Fruit fly (Drosophila melanogaster): ENCODE measurements around the gene btl.

btl gene

DNA sequence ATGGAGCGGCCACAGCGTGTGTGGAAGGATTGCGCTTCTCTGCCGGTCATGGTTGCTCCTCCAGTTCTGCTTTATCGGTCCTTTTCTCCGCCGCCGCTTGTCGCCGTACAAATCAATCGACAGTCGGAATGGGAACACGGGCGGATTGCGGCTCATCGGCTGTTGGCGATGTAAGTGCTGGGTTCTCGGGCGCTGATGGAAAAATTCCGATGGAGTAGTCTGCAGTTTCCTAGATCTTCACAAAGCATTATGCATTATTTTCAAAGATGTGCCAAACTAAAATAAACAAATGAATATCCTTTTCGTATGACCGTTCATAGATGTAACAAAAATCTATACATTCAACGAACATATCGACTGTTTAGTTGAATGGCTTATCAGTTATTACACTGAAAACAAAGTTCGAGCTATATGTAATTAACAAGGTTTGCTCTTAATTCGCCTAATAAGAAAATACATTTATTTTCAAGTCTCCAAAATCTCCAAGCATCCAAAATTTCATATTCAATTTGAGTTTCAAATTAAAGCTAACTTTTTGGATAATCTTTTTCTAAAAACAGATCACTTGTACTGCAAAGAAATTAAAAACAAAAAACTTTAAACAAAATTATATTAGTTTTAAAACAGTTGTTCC lies 25.8 kb upstream of the btl start, which contains the start of gene Neurl4 (continued):
- TF ChIP-seq gce (GFP tag; IDR thresholded peaks at IDR 0.05) (no peak), CG15601 (tag; optimal IDR thresholded peaks at IDR 0.05) (peak; percentile 93), CG14441 (GFP tag; IDR thresholded peaks at IDR 0.05) (peak; percentile 49), eyg (GFP tag; optimal IDR thresholded peaks at IDR 0.05) (no peak), Dp (GFP tag; optimal IDR thresholded peaks at IDR 0.05) (peak; percentile 1), CG2712 (tag; optimal IDR thresholded peaks at IDR 0.05) (peak; percentile 75), ssp (GFP tag; IDR thresholded peaks at IDR 0.05) (peak; percentile 50), CG12744 (GFP tag; optimal IDR thresholded peaks at IDR 0.05) (peak; percentile 48), ase (GFP tag; IDR thresholded peaks at IDR 0.05) (peak; percentile 69; the same call in 2 of the 3 replicates), nau (GFP tag; optimal IDR thresholded peaks at IDR 0.05) (no peak), CG17186 (GFP tag; optimal IDR thresholded peaks at IDR 0.05) (no peak), E2f2 (GFP tag; IDR thresholded peaks at IDR 0.05) (no peak), psq (GFP tag; optimal IDR thresholded peaks at IDR 0.05) (peak; percentile 34), br (optimal IDR thresholded peaks at IDR 0.05) (no peak), Scr (GFP tag; IDR thresholded peaks at IDR 0.05; ENCODE audit: partially characterized antibody) (no peak; the same call in 1 of the 2 replicates), dysf (GFP tag; IDR thresholded peaks at IDR 0.05) (peak; percentile 63; the same call in 2 of the 3 replicates), Xrp1 (GFP tag; IDR thresholded peaks at IDR 0.05) (no peak), dm (GFP tag; optimal IDR thresholded peaks at IDR 0.05) (peak; percentile 53), CG7271 (tag; optimal IDR thresholded peaks at IDR 0.05) (peak; percentile 1), CG34422 (GFP tag; IDR thresholded peaks at IDR 0.05) (no peak), ap (GFP tag; IDR thresholded peaks at IDR 0.05) (no peak), CG4424 (GFP tag; optimal IDR thresholded peaks at IDR 0.05) (no peak), sob (GFP tag; IDR thresholded peaks at IDR 0.05) (peak; percentile 24; the same call in 1 of the 2 replicates), CG13424 (tag; optimal IDR thresholded peaks at IDR 0.05) (peak; percentile 80), schlank (tag; optimal IDR thresholded peaks at IDR 0.05) (no peak), CG17328 (GFP tag; IDR thresholded peaks at IDR 0.05) (peak; percentile 75), chif (GFP tag; optimal IDR thresholded peaks at IDR 0.05) (peak; percentile 10 to 74), Doc3 (GFP tag; IDR thresholded peaks at IDR 0.05; ENCODE audit: partially characterized antibody) (no peak), CG12299 (tag; optimal IDR thresholded peaks at IDR 0.05) (peak; percentile 1), Vsx1 (GFP tag; optimal IDR thresholded peaks at IDR 0.05) (no peak), CG32767 (GFP tag; IDR thresholded peaks at IDR 0.05) (peak; percentile 63; the same call in 1 of the 2 replicates), dpn (GFP tag; optimal IDR thresholded peaks at IDR 0.05) (peak; percentile 58 to 80), CG15514 (GFP tag; optimal IDR thresholded peaks at IDR 0.05) (no peak), Atf-2 (GFP tag; optimal IDR thresholded peaks at IDR 0.05) (peak; percentile 46), CG8924 (tag; optimal IDR thresholded peaks at IDR 0.05) (peak; percentile 81), cg (GFP tag; optimal IDR thresholded peaks at IDR 0.05) (no peak), HLH3B (GFP tag; IDR thresholded peaks at IDR 0.05) (peak; percentile 58), bowl (GFP tag; IDR thresholded peaks at IDR 0.05) (no peak), CG3065 (GFP tag; optimal IDR thresholded peaks at IDR 0.05) (peak; percentile 31), Hr78 (GFP tag; optimal IDR thresholded peaks at IDR 0.05) (no peak), Adf1 (GFP tag; IDR thresholded peaks at IDR 0.05) (peak; percentile 21), CG8281 (tag; optimal IDR thresholded peaks at IDR 0.05) (peak; percentile 25), CG16863 (GFP tag; optimal IDR thresholded peaks at IDR 0.05) (peak; percentile 66)
